Worm (Caenorhabditis elegans) whole organism, L4/young adult: ENCODE data around the gene cct-8.

ENCODE experiments used
- W03F9.2 ChIP-seq: fragments of 150-350 bp; optimal IDR thresholded peaks from 2 replicates; lab custom pipeline; 2014; ENCODE audit warnings: missing biosample characterization, missing genetic modification characterization
- him-1 ChIP-seq: sonication (generic microtip); optimal IDR thresholded peaks from 2 replicates; lab custom pipeline; 2016; ENCODE audit warnings: missing genotype, missing genetic modification reagents, missing genetic modification characterization, missing compliant biosample characterization

- TF ChIP-seq him-1 (tag; lab: Kevin White, UChicago), result no peak
- no peak for TF ChIP-seq W03F9.2
These were observed 10.8 kb upstream of the cct-8 start, which contains the start of the genes C44B12.9 and C44B12.3 for ce11 chrIV:1104518-1104917.
